Worm (Caenorhabditis elegans) whole organism, midembryonic: Measurements from ENCODE around the gene F08F3.1.

Source experiments
- T22C8.4 ChIP-seq: fragments of 200-800 bp; sonication (Bioruptor generic); IDR thresholded peaks from 2 replicates; pipeline ENCODE4 v1.3.6; 2022; ENCODE audit warnings: missing genetic modification characterization, missing compliant biosample characterization
- cog-1 ChIP-seq: sonication (generic microtip); optimal IDR thresholded peaks from 2 replicates; lab custom pipeline; 2016; ENCODE audit warnings: missing genetic modification characterization, missing compliant biosample characterization
- flt-1 ChIP-seq: fragments of 200-800 bp; sonication (Bioruptor generic); IDR thresholded peaks from 2 replicates; pipeline ENCODE4 v1.3.6; 2022; ENCODE audit warnings: missing genetic modification characterization, missing compliant biosample characterization
- klf-2 ChIP-seq: fragments of 200-800 bp; sonication (Bioruptor generic); conservative IDR thresholded peaks from 2 replicates; pipeline ENCODE4 v1.3.6; 2022; ENCODE audit warnings: missing genetic modification reagents, missing genetic modification characterization, missing compliant biosample characterization
- med-1 ChIP-seq: sonication (generic microtip); optimal IDR thresholded peaks from 2 replicates; lab custom pipeline; 2017; ENCODE audit warnings: missing genetic modification characterization, mild to moderate bottlenecking, missing compliant biosample characterization, antibody characterized with exemption, missing genetic modification reagents; ENCODE audit not compliant: insufficient read depth
- ref-1 ChIP-seq: fragments of 200-800 bp; sonication (Bioruptor generic); conservative IDR thresholded peaks from 2 replicates; pipeline ENCODE4 v1.3.6; 2022; ENCODE audit warnings: missing genetic modification reagents, missing genetic modification characterization, missing compliant biosample characterization
- tab-1 ChIP-seq: fragments of 200-800 bp; sonication (Bioruptor generic); IDR thresholded peaks from 2 replicates; pipeline ENCODE4 v1.3.6; 2022; ENCODE audit warnings: missing genetic modification characterization, missing compliant biosample characterization
- ztf-23 ChIP-seq: fragments of 200-800 bp; sonication (Bioruptor generic); IDR thresholded peaks from 2 replicates; pipeline ENCODE4 v1.3.6; 2022; ENCODE audit warnings: missing genetic modification reagents, missing genetic modification characterization, missing compliant biosample characterization
- ztf-29 ChIP-seq: fragments of 200-800 bp; sonication (Bioruptor generic); IDR thresholded peaks from 2 replicates; pipeline ENCODE4 v1.3.6; 2022; ENCODE audit warnings: missing genetic modification reagents, missing genetic modification characterization, missing compliant biosample characterization

Gene F08F3.1

DNA sequence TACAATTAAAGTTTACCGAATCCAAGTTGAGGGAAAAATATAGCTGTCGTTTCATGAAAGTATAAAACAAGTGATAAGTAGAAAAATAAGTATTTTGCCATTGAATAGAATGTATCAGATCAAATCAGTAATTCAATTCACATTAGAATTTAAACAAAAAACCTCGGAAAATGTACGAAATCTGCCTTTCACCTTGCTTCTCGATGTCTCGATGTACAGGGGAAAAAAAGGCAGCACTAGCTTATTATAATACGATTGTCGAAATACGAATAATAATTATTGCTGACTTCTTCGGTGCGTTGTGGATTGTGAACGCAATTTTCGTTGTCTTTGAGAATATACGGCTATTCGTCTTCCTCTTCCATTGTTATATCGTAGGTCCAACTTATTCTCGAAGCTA, 42.8 kb downstream of the F08F3.1 start, which contains the start of gene grl-18:
Gene grl-18, minus strand, starts transcription at position 101 of the 400 bp plus-strand sequence.
- no peak for TF ChIP-seq ztf-29
- TF ChIP-seq flt-1: no peak
- no peak for TF ChIP-seq T22C8.4 (GFP tag; lab: Robert Waterston, UW)
- no peak for TF ChIP-seq klf-2
- no peak for TF ChIP-seq med-1 (GFP tag; lab: Kevin White, UChicago)

DNA sequence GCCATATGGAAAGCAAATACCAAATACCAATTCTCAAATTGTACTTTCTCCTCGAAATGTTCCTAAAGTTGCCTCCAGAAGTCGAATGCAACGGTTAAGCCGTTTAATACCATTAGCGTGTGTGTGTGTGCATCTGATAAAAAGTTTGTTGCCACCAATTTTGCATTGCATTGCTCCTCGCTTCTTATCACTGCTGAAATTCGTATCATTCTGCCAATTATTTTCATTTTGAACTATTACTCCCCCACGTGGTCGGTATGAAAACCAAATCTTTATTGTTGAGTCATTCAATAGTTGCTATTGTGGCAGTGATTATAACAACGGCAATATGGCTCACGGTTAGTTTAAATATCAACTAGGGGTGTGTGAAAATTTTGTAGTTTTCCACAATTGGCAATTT, 44.3 kb downstream of the F08F3.1 start, which contains the start of gene T05C3.6:
Gene T05C3.6, plus strand, starts transcription at position 241 of the 400 bp plus-strand sequence.
- no peak for TF ChIP-seq tab-1 (GFP tag; lab: Robert Waterston, UW)
- no peak for TF ChIP-seq ref-1 (GFP tag; lab: Robert Waterston, UW)
- no peak for TF ChIP-seq ztf-23 (GFP tag; lab: Robert Waterston, UW)
- no peak for TF ChIP-seq cog-1 (tag; lab: Kevin White, UChicago)
- no peak for TF ChIP-seq ztf-29
- TF ChIP-seq flt-1: no peak
- TF ChIP-seq med-1 (GFP tag; lab: Kevin White, UChicago): no peak
- TF ChIP-seq klf-2: no peak
- TF ChIP-seq T22C8.4 (GFP tag; lab: Robert Waterston, UW): no peak

- no peak for TF ChIP-seq ref-1 (GFP tag; lab: Robert Waterston, UW)
- TF ChIP-seq cog-1 (tag; lab: Kevin White, UChicago): no peak
- TF ChIP-seq klf-2: no peak
- no peak for TF ChIP-seq tab-1 (GFP tag; lab: Robert Waterston, UW)
- TF ChIP-seq ztf-23 (GFP tag; lab: Robert Waterston, UW): no peak
- no peak for TF ChIP-seq flt-1
- no peak for TF ChIP-seq med-1 (GFP tag; lab: Kevin White, UChicago)
- no peak for TF ChIP-seq T22C8.4 (GFP tag; lab: Robert Waterston, UW)
- TF ChIP-seq ztf-29: no peak
Measured at ce11 chrV:5493447-5493846, 47.5 kb downstream of the F08F3.1 start, which contains the start of gene T05C3.2. Gene T05C3.2, plus strand, starts transcription at chrV:5493747.
